Fruit fly (Drosophila melanogaster) whole organism, embryonic: ENCODE measurements around the gene CheA75a.

ENCODE experiments used
- Atf6 ChIP-seq: fragments of 200-800 bp; sonication (Bioruptor generic); IDR thresholded peaks from 2 replicates; pipeline ENCODE4 v1.3.6; 2022; ENCODE audit warnings: missing biosample characterization, missing genetic modification characterization
- BEAF-32 ChIP-seq: fragments of 200-800 bp; sonication (Bioruptor generic); optimal IDR thresholded peaks from 3 replicates; lab custom pipeline; 2017; ENCODE audit warnings: missing biosample characterization, missing genetic modification characterization, mild to moderate bottlenecking, moderate library complexity, missing genetic modification reagents
- CG10431 ChIP-seq: fragments of 200-800 bp; sonication (Bioruptor generic); optimal IDR thresholded peaks from 3 replicates; lab custom pipeline; 2018; ENCODE audit warnings: missing biosample characterization, mild to moderate bottlenecking, missing genetic modification characterization
- CG10979 ChIP-seq: fragments of 200-800 bp; sonication (Bioruptor generic); optimal IDR thresholded peaks from 2 replicates; lab custom pipeline; 2018; ENCODE audit warnings: missing biosample characterization, mild to moderate bottlenecking, missing genetic modification characterization, moderate library complexity
- CG12769 ChIP-seq: fragments of 200-800 bp; sonication (Bioruptor generic); optimal IDR thresholded peaks from 2 replicates; lab custom pipeline; 2019; ENCODE audit warnings: missing biosample characterization, mild to moderate bottlenecking, missing genetic modification characterization, moderate library complexity
- CG15269 ChIP-seq: fragments of 200-800 bp; sonication (Bioruptor generic); optimal IDR thresholded peaks from 2 replicates; lab custom pipeline; 2018; ENCODE audit warnings: missing biosample characterization, mild to moderate bottlenecking, missing genetic modification characterization, moderate library complexity
- CG17359 ChIP-seq: fragments of 200-800 bp; sonication (Bioruptor generic); optimal IDR thresholded peaks from 3 replicates; lab custom pipeline; 2018; ENCODE audit warnings: missing biosample characterization, mild to moderate bottlenecking, missing genetic modification characterization, moderate library complexity
- CG17361 ChIP-seq: fragments of 200-800 bp; sonication (Bioruptor generic); IDR thresholded peaks from 3 replicates; pipeline ENCODE4 v1.3.6; 2022; ENCODE audit warnings: missing biosample characterization, missing genetic modification characterization
- CG17912 ChIP-seq: fragments of 200-800 bp; sonication (Bioruptor generic); optimal IDR thresholded peaks from 2 replicates; lab custom pipeline; 2018; ENCODE audit warnings: missing biosample characterization, mild to moderate bottlenecking, missing genetic modification characterization
- CG18011 ChIP-seq: fragments of 200-800 bp; sonication (Bioruptor generic); optimal IDR thresholded peaks from 2 replicates; lab custom pipeline; 2017; ENCODE audit warnings: missing biosample characterization, missing genetic modification characterization, mild to moderate bottlenecking, moderate library complexity, missing genotype
- CG2129 ChIP-seq: fragments of 200-800 bp; sonication (Bioruptor generic); IDR thresholded peaks from 2 replicates; pipeline ENCODE4 v1.3.6; 2022; ENCODE audit warnings: missing biosample characterization, missing genetic modification characterization; ENCODE audit not compliant: partially characterized antibody
- CG2199 ChIP-seq: fragments of 200-800 bp; sonication (Bioruptor generic); IDR thresholded peaks from 3 replicates; pipeline ENCODE4 v1.3.6; 2022; ENCODE audit warnings: missing biosample characterization, missing genetic modification characterization
- CG2875 ChIP-seq: fragments of 200-800 bp; sonication (Bioruptor generic); optimal IDR thresholded peaks from 2 replicates; lab custom pipeline; 2017; ENCODE audit warnings: missing biosample characterization, mild to moderate bottlenecking, missing genetic modification characterization, missing genetic modification reagents
- CG31365 ChIP-seq: fragments of 200-800 bp; sonication (Bioruptor generic); optimal IDR thresholded peaks from 2 replicates; lab custom pipeline; 2018; ENCODE audit warnings: missing biosample characterization, mild to moderate bottlenecking, missing genetic modification characterization
- CG4360 ChIP-seq: fragments of 200-800 bp; sonication (Bioruptor generic); IDR thresholded peaks from 2 replicates; pipeline ENCODE4 v1.3.6; 2022; ENCODE audit warnings: missing biosample characterization, missing genetic modification characterization
- CG4820 ChIP-seq: fragments of 200-800 bp; sonication (Bioruptor generic); optimal IDR thresholded peaks from 3 replicates; lab custom pipeline; 2016; ENCODE audit warnings: missing biosample characterization, missing genetic modification characterization
- CG6791 ChIP-seq: fragments of 200-800 bp; sonication (Bioruptor generic); IDR thresholded peaks from 3 replicates; pipeline ENCODE4 v1.3.6; 2022; ENCODE audit warnings: missing biosample characterization, missing genetic modification characterization; ENCODE audit not compliant: partially characterized antibody
- CG7745 ChIP-seq: fragments of 200-800 bp; sonication (Bioruptor generic); optimal IDR thresholded peaks from 2 replicates; lab custom pipeline; 2018; ENCODE audit warnings: missing biosample characterization, mild to moderate bottlenecking, missing genetic modification characterization, moderate library complexity
- CG7786 ChIP-seq: fragments of 200-800 bp; sonication (Bioruptor generic); optimal IDR thresholded peaks from 2 replicates; lab custom pipeline; 2016; ENCODE audit warnings: missing biosample characterization, missing genetic modification characterization
- CG8089 ChIP-seq: fragments of 200-800 bp; sonication (Bioruptor generic); optimal IDR thresholded peaks from 3 replicates; lab custom pipeline; 2016; ENCODE audit warnings: missing biosample characterization, missing genetic modification characterization
- Drgx ChIP-seq: fragments of 200-800 bp; sonication (Bioruptor generic); IDR thresholded peaks from 2 replicates; pipeline ENCODE4 v1.3.6; 2022; ENCODE audit warnings: missing biosample characterization, missing genetic modification characterization
- Eip74EF ChIP-seq, 2 experiments: fragments of 200-800 bp in 1 of 2; fragments of >200 bp in 1 of 2; sonication (Bioruptor generic) in 1 of 2; optimal IDR thresholded peaks; 2 replicates each; lab custom pipeline; 2017 to 2019; ENCODE audit warnings: missing biosample characterization in 2 of 2, missing genetic modification characterization in 2 of 2, mild to moderate bottlenecking in 1 of 2, moderate library complexity in 1 of 2
- NK7.1 ChIP-seq: fragments of 200-800 bp; sonication (Bioruptor generic); optimal IDR thresholded peaks from 3 replicates; lab custom pipeline; 2016; ENCODE audit warnings: missing biosample characterization, missing genetic modification characterization
- Oaz ChIP-seq: fragments of 200-800 bp; sonication (Bioruptor generic); IDR thresholded peaks from 2 replicates; pipeline ENCODE4 v1.3.6; 2022; ENCODE audit warnings: missing biosample characterization, missing genetic modification characterization
- Six4 ChIP-seq: fragments of 200-800 bp; sonication (Bioruptor generic); optimal IDR thresholded peaks from 2 replicates; lab custom pipeline; 2016; ENCODE audit warnings: missing biosample characterization, missing genetic modification characterization
- amos ChIP-seq: fragments of 200-800 bp; sonication (Bioruptor generic); IDR thresholded peaks from 2 replicates; pipeline ENCODE4 v1.3.6; 2022; ENCODE audit warnings: missing biosample characterization, missing genetic modification characterization; ENCODE audit not compliant: partially characterized antibody
- croc ChIP-seq: fragments of 200-800 bp; sonication (Bioruptor generic); conservative IDR thresholded peaks from 3 replicates; pipeline ENCODE4 v1.3.6; 2022; ENCODE audit warnings: missing biosample characterization, missing genetic modification characterization
- crol ChIP-seq: fragments of 200-800 bp; sonication (Bioruptor generic); IDR thresholded peaks from 2 replicates; pipeline ENCODE4 v1.3.6; 2022; ENCODE audit warnings: missing biosample characterization, missing genetic modification characterization
- dmrt11E ChIP-seq: fragments of 200-800 bp; sonication (Bioruptor generic); optimal IDR thresholded peaks from 3 replicates; lab custom pipeline; 2018; ENCODE audit warnings: missing biosample characterization, mild to moderate bottlenecking, missing genetic modification characterization, moderate library complexity
- eyg ChIP-seq: fragments of 200-800 bp; sonication (Bioruptor generic); optimal IDR thresholded peaks from 3 replicates; lab custom pipeline; 2016; ENCODE audit warnings: missing biosample characterization, missing genetic modification characterization
- gro ChIP-seq: fragments of 200-800 bp; sonication (Bioruptor generic); optimal IDR thresholded peaks from 2 replicates; lab custom pipeline; 2016; ENCODE audit warnings: missing biosample characterization, missing genetic modification characterization
- hkb ChIP-seq, 2 experiments: fragments of 200-800 bp in 1 of 2; fragments of >200 bp in 1 of 2; sonication (Bioruptor generic) in 1 of 2; IDR thresholded peaks in 1 of 2; optimal IDR thresholded peaks in 1 of 2; 2 replicates each; pipeline versions ENCODE4 v1.3.6 to Lab custom; 2017 to 2022; ENCODE audit warnings: missing biosample characterization in 1 of 2, missing genetic modification characterization in 1 of 2
- kni ChIP-seq: fragments of 200-800 bp; sonication (Bioruptor generic); optimal IDR thresholded peaks from 3 replicates; lab custom pipeline; 2017; ENCODE audit warnings: mild to moderate bottlenecking, missing biosample characterization, missing genetic modification reagents, missing genetic modification characterization
- odd ChIP-seq: fragments of 200-800 bp; sonication (Bioruptor generic); optimal IDR thresholded peaks from 2 replicates; lab custom pipeline; 2017; ENCODE audit warnings: missing biosample characterization, mild to moderate bottlenecking, missing genetic modification characterization
- otp ChIP-seq: fragments of 200-800 bp; sonication (Bioruptor generic); IDR thresholded peaks from 3 replicates; pipeline ENCODE4, ENCODE4 v1.3.6; 2022; ENCODE audit warnings: missing biosample characterization, missing genetic modification characterization
- p53 ChIP-seq: fragments of 200-800 bp; sonication (Bioruptor generic); optimal IDR thresholded peaks from 2 replicates; lab custom pipeline; 2016; ENCODE audit warnings: missing biosample characterization, missing genetic modification characterization
- pho ChIP-seq: fragments of 200-800 bp; sonication (Bioruptor generic); optimal IDR thresholded peaks from 2 replicates; lab custom pipeline; 2016; ENCODE audit warnings: missing biosample characterization, missing genetic modification characterization
- phol ChIP-seq: fragments of 200-800 bp; sonication (Bioruptor generic); optimal IDR thresholded peaks from 3 replicates; lab custom pipeline; 2018; ENCODE audit warnings: missing biosample characterization, mild to moderate bottlenecking, missing genetic modification characterization, moderate library complexity
- pros ChIP-seq: fragments of 200-800 bp; sonication (Bioruptor generic); optimal IDR thresholded peaks from 3 replicates; lab custom pipeline; 2019; ENCODE audit warnings: missing biosample characterization, mild to moderate bottlenecking, missing genetic modification characterization, moderate library complexity
- ranshi ChIP-seq: fragments of 200-800 bp; sonication (Bioruptor generic); IDR thresholded peaks from 2 replicates; pipeline ENCODE4 v1.3.6; 2022; ENCODE audit warnings: missing biosample characterization, missing genetic modification characterization
- row ChIP-seq: fragments of 200-800 bp; sonication (Bioruptor generic); IDR thresholded peaks from 3 replicates; pipeline ENCODE4 v1.3.6; 2022; ENCODE audit warnings: missing biosample characterization, missing genetic modification characterization
- sens ChIP-seq: fragments of 200-800 bp; sonication (Bioruptor generic); peaks from one replicate; lab custom pipeline; 2016; ENCODE audit warnings: missing biosample characterization, missing genetic modification characterization
- sens-2 ChIP-seq: fragments of 200-800 bp; sonication (Bioruptor generic); IDR thresholded peaks from 2 replicates; pipeline ENCODE4 v1.3.6; 2022; ENCODE audit warnings: missing biosample characterization, missing genetic modification characterization
- sqz ChIP-seq: fragments of 200-800 bp; sonication (Bioruptor generic); optimal IDR thresholded peaks from 3 replicates; lab custom pipeline; 2018; ENCODE audit warnings: missing biosample characterization, mild to moderate bottlenecking, missing genetic modification characterization
- sr ChIP-seq: fragments of 200-800 bp; sonication (Bioruptor generic); IDR thresholded peaks from 3 replicates; pipeline ENCODE4 v1.3.6; 2022; ENCODE audit warnings: missing biosample characterization, missing genetic modification characterization
- twi ChIP-seq: fragments of 200-800 bp; optimal IDR thresholded peaks from 2 replicates; lab custom pipeline; 2019; ENCODE audit warnings: missing biosample characterization, mild to moderate bottlenecking, missing genetic modification characterization, moderate library complexity
- vvl ChIP-seq: fragments of 200-800 bp; sonication (Bioruptor generic); IDR thresholded peaks from 2 replicates; pipeline ENCODE4 v1.3.6; 2022; ENCODE audit warnings: missing biosample characterization, missing genetic modification characterization

The CheA75a gene

dm6 chr3L:18204366-18204765, 47.5 kb upstream of the CheA75a start:
- TF ChIP-seq Oaz (GFP tag; lab: Robert Waterston, UW) (no peak), CG6791 (0 out of 3 replicates have a peak, but pooled peaks have one; percentile 6), Drgx (GFP tag; lab: Robert Waterston, UW) (0 out of 2 replicates have a peak, but pooled peaks have one; percentile 6), sqz (GFP tag; lab: Kevin White, UChicago) (peak; percentile 54), CG7745 (tag; lab: Kevin White, UChicago) (no peak), vvl (GFP tag; lab: Robert Waterston, UW) (peak; percentile 1; the same call in 1 of the 2 replicates), sr (GFP tag; lab: Robert Waterston, UW) (no peak), CG10979 (tag; lab: Kevin White, UChicago) (no peak), CG17359 (tag; lab: Kevin White, UChicago) (no peak), kni (GFP tag; lab: Kevin White, UChicago) (peak; percentile 83), p53 (no peak), crol (GFP tag; lab: Robert Waterston, UW) (peak; percentile 82), ranshi (no peak), CG12769 (tag; lab: Kevin White, UChicago) (peak; percentile 7), CG2199 (GFP tag; lab: Robert Waterston, UW) (peak; percentile 84; the same call in 2 of the 3 replicates), CG4360 (GFP tag; lab: Robert Waterston, UW) (peak; percentile 95)

- TF ChIP-seq gro (GFP tag; lab: Kevin White, UChicago) (no peak), BEAF-32 (GFP tag; lab: Kevin White, UChicago) (no peak), CG17912 (GFP tag; lab: Kevin White, UChicago) (no peak), pros (GFP tag; lab: Kevin White, UChicago) (peak; percentile 57), sqz (GFP tag; lab: Kevin White, UChicago) (peak; percentile 40), row (GFP tag; lab: Robert Waterston, UW) (no peak), crol (GFP tag; lab: Robert Waterston, UW) (peak; percentile 86), twi (peak; percentile 87)
These were observed 46.4 kb upstream of the CheA75a start for dm6 chr3L:18205516-18205915.

- TF ChIP-seq CG2875 (GFP tag; lab: Kevin White, UChicago) (peak; percentile 83), Atf6 (GFP tag; lab: Robert Waterston, UW) (peak; percentile 85; the same call in 1 of the 2 replicates), CG17361 (GFP tag; lab: Robert Waterston, UW) (peak; percentile 82), CG7786 (peak; percentile 41), phol (peak; percentile 69), CG18011 (GFP tag; lab: Kevin White, UChicago) (no peak), hkb (optimal IDR thresholded peaks at IDR 0.05; lab: Kevin White, UChicago) (no peak), hkb (GFP tag; IDR thresholded peaks at IDR 0.05; lab: Robert Waterston, UW) (peak; percentile 95), NK7.1 (GFP tag; lab: Kevin White, UChicago) (no peak), sens (GFP tag; lab: Kevin White, UChicago) (peak; percentile 92), CG10431 (GFP tag; lab: Kevin White, UChicago) (no peak), pho (GFP tag; lab: Kevin White, UChicago) (no peak), CG7745 (tag; lab: Kevin White, UChicago) (no peak), CG2129 (GFP tag; lab: Robert Waterston, UW) (no peak), CG4820 (GFP tag; lab: Kevin White, UChicago) (peak; percentile 64), amos (GFP tag; lab: Robert Waterston, UW) (no peak), Eip74EF (GFP tag; optimal IDR thresholded peaks at IDR 0.05; lab: Kevin White, UChicago) (peak in 1 of 2 experiments; percentile 82), Six4 (peak; percentile 41), dmrt11E (tag; lab: Kevin White, UChicago) (peak; percentile 67), CG31365 (tag; lab: Kevin White, UChicago) (peak; percentile 14), odd (no peak), eyg (no peak), sens-2 (GFP tag; lab: Robert Waterston, UW) (peak; percentile 85), croc (GFP tag; lab: Robert Waterston, UW) (peak; percentile 86), CG15269 (tag; lab: Kevin White, UChicago) (peak; percentile 74), otp (GFP tag; lab: Robert Waterston, UW) (peak; percentile 92), CG8089 (GFP tag; lab: Kevin White, UChicago) (no peak), CG17359 (tag; lab: Kevin White, UChicago) (peak; percentile 82)
These were observed 39.6 kb upstream of the CheA75a start for dm6 chr3L:18212237-18212653.
